Fruit fly (Drosophila melanogaster) whole organism, adult: ENCODE data around the gene Edg91.

ENCODE experiments used
- CG11617 ChIP-seq: fragments of 200-800 bp; sonication (Bioruptor generic); optimal IDR thresholded peaks from 2 replicates; lab custom pipeline; 2017; ENCODE audit warnings: mild to moderate bottlenecking, missing biosample characterization, missing genetic modification reagents, missing genetic modification characterization
- CG12768 ChIP-seq: fragments of 200-800 bp; sonication (Bioruptor generic); optimal IDR thresholded peaks from 2 replicates; lab custom pipeline; 2017; ENCODE audit warnings: missing biosample characterization, missing genetic modification characterization, mild to moderate bottlenecking, moderate library complexity, missing genetic modification reagents
- CG14711 ChIP-seq: fragments of 200-800 bp; sonication (Bioruptor generic); optimal IDR thresholded peaks from 2 replicates; lab custom pipeline; 2018; ENCODE audit warnings: missing biosample characterization, mild to moderate bottlenecking, missing genetic modification characterization, moderate library complexity
- CG1620 ChIP-seq: fragments of 200-800 bp; sonication (Bioruptor generic); optimal IDR thresholded peaks from 2 replicates; lab custom pipeline; 2016; ENCODE audit warnings: missing biosample characterization, missing genetic modification characterization
- CG33017 ChIP-seq: fragments of 200-800 bp; sonication (Bioruptor generic); optimal IDR thresholded peaks from 2 replicates; lab custom pipeline; 2018; ENCODE audit warnings: missing biosample characterization, mild to moderate bottlenecking, missing genetic modification characterization, moderate library complexity
- CG5204 ChIP-seq: fragments of 200-800 bp; sonication (Bioruptor generic); optimal IDR thresholded peaks from 2 replicates; lab custom pipeline; 2016; ENCODE audit warnings: missing biosample characterization, missing genetic modification characterization
- CG7045 ChIP-seq: fragments of 200-800 bp; sonication (Bioruptor generic); optimal IDR thresholded peaks from 2 replicates; lab custom pipeline; 2017; ENCODE audit warnings: missing biosample characterization, mild to moderate bottlenecking, missing genetic modification characterization
- CG7101 ChIP-seq: fragments of 200-800 bp; sonication (Bioruptor generic); optimal IDR thresholded peaks from 2 replicates; lab custom pipeline; 2018; ENCODE audit warnings: missing biosample characterization, mild to moderate bottlenecking, missing genetic modification characterization, moderate library complexity
- Clk ChIP-seq: fragments of 200-800 bp; sonication (Bioruptor generic); optimal IDR thresholded peaks from 2 replicates; lab custom pipeline; 2017; ENCODE audit warnings: missing biosample characterization, missing genetic modification characterization
- Crg-1 ChIP-seq: fragments of 200-800 bp; sonication (Bioruptor generic); optimal IDR thresholded peaks from 2 replicates; lab custom pipeline; 2016; ENCODE audit warnings: missing biosample characterization, missing genetic modification characterization
- Hr96 ChIP-seq: fragments of 200-800 bp; sonication (Bioruptor generic); optimal IDR thresholded peaks from 2 replicates; lab custom pipeline; 2016; ENCODE audit warnings: missing biosample characterization, missing genetic modification characterization
- Mnt ChIP-seq: fragments of 200-800 bp; sonication (Bioruptor generic); optimal IDR thresholded peaks from 2 replicates; lab custom pipeline; 2016; ENCODE audit warnings: missing biosample characterization, mild to moderate bottlenecking, missing genetic modification characterization
- bab1 ChIP-seq: fragments of 200-800 bp; sonication (Bioruptor generic); optimal IDR thresholded peaks from 3 replicates; lab custom pipeline; 2019; ENCODE audit warnings: missing biosample characterization, mild to moderate bottlenecking, missing genetic modification characterization, moderate library complexity
- cic ChIP-seq: fragments of 200-800 bp; sonication (Bioruptor generic); optimal IDR thresholded peaks from 2 replicates; lab custom pipeline; 2017; ENCODE audit warnings: missing biosample characterization, mild to moderate bottlenecking, missing genetic modification characterization, moderate library complexity
- cnc ChIP-seq, 2 experiments: fragments of >200 bp; optimal IDR thresholded peaks; 2 replicates each; lab custom pipeline; 2017
- kay ChIP-seq: fragments of 200-800 bp; sonication (Bioruptor generic); peaks from one replicate; lab custom pipeline; 2016; ENCODE audit warnings: missing biosample characterization, missing genetic modification characterization, borderline replicate concordance
- ovo ChIP-seq: fragments of 200-800 bp; sonication (Bioruptor generic); optimal IDR thresholded peaks from 2 replicates; lab custom pipeline; 2016; ENCODE audit warnings: missing biosample characterization, missing genetic modification characterization
- pad ChIP-seq: fragments of 200-800 bp; sonication (Bioruptor generic); optimal IDR thresholded peaks from 3 replicates; lab custom pipeline; 2017; ENCODE audit warnings: missing biosample characterization, missing genetic modification characterization, mild to moderate bottlenecking, moderate library complexity, missing genetic modification reagents
- tj ChIP-seq: fragments of 200-800 bp; sonication (Bioruptor generic); optimal IDR thresholded peaks from 3 replicates; lab custom pipeline; 2017; ENCODE audit warnings: missing biosample characterization, mild to moderate bottlenecking, missing genetic modification characterization, moderate library complexity
- toe ChIP-seq: fragments of 200-800 bp; sonication (Bioruptor generic); optimal IDR thresholded peaks from 2 replicates; lab custom pipeline; 2016; ENCODE audit warnings: missing biosample characterization, missing genetic modification characterization

Edg91 gene

DNA sequence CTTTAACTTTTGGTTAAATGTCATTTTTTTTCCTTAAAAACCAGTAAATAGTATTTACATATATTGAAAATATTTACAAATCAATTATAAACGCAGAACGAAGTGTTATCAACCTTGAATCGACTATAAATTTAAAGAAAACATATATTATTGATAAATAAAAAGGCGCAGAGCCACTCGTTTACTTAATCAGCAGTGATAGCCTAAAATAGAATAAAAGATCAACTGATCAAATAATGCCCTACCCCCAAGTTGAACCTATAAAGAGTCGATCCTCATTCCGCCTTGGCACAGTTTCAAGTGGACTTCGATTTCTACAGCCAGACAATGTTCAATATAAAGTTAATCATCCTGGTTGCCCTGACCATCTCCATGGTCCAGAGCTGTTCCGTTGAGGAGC is 15.1 kb downstream of the Edg91 start, which contains the start of gene CG7606:
TSS of gene CG7606 (plus strand) at position 301 of the 400 bp plus-strand sequence.
- TF ChIP-seq CG7101 (tag; lab: Kevin White, UChicago) (no peak), cnc (optimal IDR thresholded peaks at IDR 0.05; lab: Kevin White, UChicago) (no peak), kay (no peak), Mnt (no peak)

DNA sequence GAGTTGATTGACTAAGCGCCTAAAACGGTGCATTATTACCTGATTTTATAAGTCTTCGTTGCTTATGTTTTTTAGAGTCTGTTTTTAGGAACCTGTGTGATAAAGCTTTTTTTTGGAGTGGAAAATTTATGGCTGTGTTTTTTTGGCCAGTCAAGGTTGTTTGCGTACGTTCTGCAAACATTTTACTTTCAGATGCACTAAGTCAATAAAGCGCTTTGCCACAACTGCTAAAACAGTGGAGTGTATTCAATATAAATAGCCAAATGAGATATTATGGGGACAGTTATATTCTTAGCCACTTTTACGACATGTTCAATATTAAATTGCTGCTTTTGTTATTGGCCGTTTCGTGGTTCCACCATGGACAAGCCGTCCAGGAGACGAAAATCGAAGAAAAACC is 16.2 kb downstream of the Edg91 start, which contains the start of gene Sgs5:
TSS of gene Sgs5 (plus strand) at position 279 of the 400 bp plus-strand sequence.
- no peak for TF ChIP-seq CG14711
- TF ChIP-seq Clk (GFP tag; lab: Kevin White, UChicago): no peak
- TF ChIP-seq cnc (optimal IDR thresholded peaks at IDR 0.05; lab: Kevin White, UChicago): no peak
- no peak for TF ChIP-seq CG1620 (GFP tag; lab: Kevin White, UChicago)
- TF ChIP-seq kay: no peak
- no peak for TF ChIP-seq cic (GFP tag; lab: Kevin White, UChicago)
- no peak for TF ChIP-seq CG12768 (GFP tag; lab: Kevin White, UChicago)
- TF ChIP-seq CG11617 (GFP tag; lab: Kevin White, UChicago): no peak
- no peak for TF ChIP-seq pad (GFP tag; lab: Kevin White, UChicago)
- TF ChIP-seq Hr96 (GFP tag; lab: Kevin White, UChicago): no peak
- no peak for TF ChIP-seq ovo
- TF ChIP-seq Mnt: no peak
- TF ChIP-seq CG7045: no peak
- TF ChIP-seq toe (GFP tag; lab: Kevin White, UChicago): no peak
- no peak for TF ChIP-seq CG33017 (tag; lab: Kevin White, UChicago)

DNA sequence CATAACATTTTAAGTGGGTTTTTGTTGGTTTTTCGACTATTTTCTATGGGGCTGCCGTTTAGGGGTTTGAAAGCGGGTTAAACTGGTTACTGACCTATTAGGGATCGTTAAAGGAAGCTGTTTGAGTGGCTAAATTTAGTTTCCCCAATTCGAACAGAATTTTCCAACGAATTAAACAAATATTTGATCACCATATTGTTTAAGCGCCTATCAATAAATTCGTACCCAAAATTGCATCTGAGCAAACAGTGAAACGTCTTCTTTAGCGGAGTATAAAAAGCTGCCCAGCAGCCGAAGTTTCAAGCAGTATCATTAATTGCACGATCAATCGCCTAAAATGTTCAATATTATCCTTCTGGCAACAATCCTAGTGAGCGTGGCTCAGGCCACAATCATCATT is 17.2 kb downstream of the Edg91 start, which contains the start of gene Sgs5bis:
TSS of gene Sgs5bis (plus strand) at position 301 of the 400 bp plus-strand sequence.
- no peak for TF ChIP-seq toe (GFP tag; lab: Kevin White, UChicago)

DNA sequence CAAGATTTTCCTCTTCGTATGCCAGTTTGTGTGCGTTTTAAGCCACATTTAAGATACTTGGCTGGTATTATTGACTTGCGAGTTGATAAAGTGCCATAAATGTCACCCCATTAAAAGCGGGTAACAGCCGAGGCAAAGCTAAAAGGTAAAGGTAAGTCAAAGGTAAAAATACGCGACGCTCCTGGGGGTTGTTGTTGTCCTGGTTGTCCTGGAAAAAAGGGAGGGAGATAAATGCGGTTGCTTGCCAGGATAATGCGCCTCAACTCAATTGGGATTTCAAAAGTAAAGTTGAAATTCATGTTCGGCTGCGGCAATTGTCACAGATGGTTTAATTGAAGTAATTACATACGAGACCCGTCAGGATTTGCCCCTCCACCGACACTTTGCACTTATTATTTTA is 17.8 kb downstream of the Edg91 start:
- no peak for TF ChIP-seq cnc (optimal IDR thresholded peaks at IDR 0.05; lab: Kevin White, UChicago)
- no peak for TF ChIP-seq CG5204 (GFP tag; lab: Kevin White, UChicago)
- TF ChIP-seq toe (GFP tag; lab: Kevin White, UChicago): no peak
- TF ChIP-seq ovo: no peak
- no peak for TF ChIP-seq Crg-1 (GFP tag; lab: Kevin White, UChicago)
- no peak for TF ChIP-seq bab1 (GFP tag; lab: Kevin White, UChicago)
- no peak for TF ChIP-seq Hr96 (GFP tag; lab: Kevin White, UChicago)
- no peak for TF ChIP-seq CG14711
- no peak for TF ChIP-seq CG33017 (tag; lab: Kevin White, UChicago)
- no peak for TF ChIP-seq CG7101 (tag; lab: Kevin White, UChicago)
- no peak for TF ChIP-seq CG12768 (GFP tag; lab: Kevin White, UChicago)
- TF ChIP-seq CG11617 (GFP tag; lab: Kevin White, UChicago): no peak
- no peak for TF ChIP-seq Mnt

DNA sequence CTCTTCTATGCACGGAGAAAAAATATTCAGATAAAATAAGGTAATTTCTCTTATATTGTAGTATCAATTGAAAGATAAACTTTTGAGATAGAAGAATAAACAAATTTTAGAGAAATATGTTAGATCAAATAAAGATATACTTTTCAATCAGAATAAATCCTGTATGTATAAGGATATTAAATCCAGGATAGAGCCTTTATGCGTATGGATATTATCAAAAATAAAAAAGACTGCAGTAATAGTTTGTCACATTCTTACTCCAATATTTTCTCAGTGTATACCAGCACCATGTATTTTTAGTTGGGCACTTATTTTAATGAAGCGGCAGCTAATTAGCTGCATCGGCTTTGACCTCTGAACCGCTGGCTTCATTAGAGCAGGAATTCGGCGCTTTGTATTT is 19.5 kb downstream of the Edg91 start:
- TF ChIP-seq cnc (optimal IDR thresholded peaks at IDR 0.05; lab: Kevin White, UChicago): no peak
- no peak for TF ChIP-seq Crg-1 (GFP tag; lab: Kevin White, UChicago)
- no peak for TF ChIP-seq CG5204 (GFP tag; lab: Kevin White, UChicago)
- no peak for TF ChIP-seq tj (GFP tag; lab: Kevin White, UChicago)
- no peak for TF ChIP-seq CG1620 (GFP tag; lab: Kevin White, UChicago)
- no peak for TF ChIP-seq CG33017 (tag; lab: Kevin White, UChicago)
- no peak for TF ChIP-seq ovo
- TF ChIP-seq CG14711: no peak

DNA sequence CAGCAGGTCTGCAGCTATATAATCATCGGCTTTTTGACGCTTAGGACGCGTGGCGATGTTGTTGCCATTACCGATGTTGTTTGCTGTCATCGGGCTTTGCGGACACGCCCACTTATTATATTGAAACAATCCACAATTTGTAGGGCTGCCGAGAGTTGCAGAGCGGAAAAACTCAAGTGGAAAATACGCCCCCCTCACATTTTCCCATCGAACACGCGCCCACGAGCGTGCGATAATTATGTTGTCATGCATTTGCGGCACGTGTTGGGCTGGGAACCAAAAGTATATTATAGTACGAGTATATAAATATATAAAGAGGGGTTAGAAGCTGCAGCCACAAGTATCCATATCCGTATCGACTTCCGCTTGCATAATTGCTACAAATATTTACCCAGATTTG is 22.5 kb downstream of the Edg91 start:
- TF ChIP-seq cnc (optimal IDR thresholded peaks at IDR 0.05; lab: Kevin White, UChicago): no peak
- no peak for TF ChIP-seq kay
- no peak for TF ChIP-seq Clk (GFP tag; lab: Kevin White, UChicago)
- no peak for TF ChIP-seq toe (GFP tag; lab: Kevin White, UChicago)
- TF ChIP-seq CG7101 (tag; lab: Kevin White, UChicago): no peak
- TF ChIP-seq CG14711: no peak

DNA sequence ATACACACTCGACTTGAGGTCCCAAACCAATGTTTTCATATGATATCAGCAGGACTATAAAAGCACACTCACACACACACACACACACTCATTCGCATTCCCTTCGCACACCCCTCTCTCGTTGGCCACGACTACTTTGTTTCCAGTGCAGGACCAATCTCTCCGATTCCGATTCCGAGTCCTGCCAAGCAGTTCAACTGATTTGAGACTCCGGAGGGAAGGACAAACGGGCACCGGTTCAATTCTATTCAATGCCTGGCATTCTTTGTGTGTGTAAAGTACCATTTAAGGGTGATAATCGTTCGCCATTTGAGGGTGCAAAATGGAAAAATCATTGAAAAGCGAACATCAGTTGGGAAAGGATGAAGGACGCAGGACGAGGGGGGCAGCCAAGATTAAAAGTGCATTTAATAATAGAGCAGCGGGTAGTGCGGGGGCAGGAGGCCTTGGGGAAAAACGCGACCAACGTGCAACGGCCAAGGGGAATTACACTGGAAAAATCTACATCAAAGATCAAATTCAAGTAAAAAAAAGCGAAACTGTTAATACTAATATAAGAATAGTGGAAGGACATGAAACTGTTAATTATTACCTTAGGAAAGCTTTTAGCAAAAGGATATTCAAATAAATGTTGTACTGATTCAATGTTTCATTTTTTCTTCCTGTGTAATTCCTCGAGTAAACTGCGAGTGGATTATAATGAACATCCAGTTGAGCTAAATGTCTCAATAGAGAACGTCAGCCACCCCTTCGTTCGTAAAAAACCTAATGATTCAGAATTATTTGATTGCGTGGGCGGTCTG is 27.5 kb downstream of the Edg91 start:
- TF ChIP-seq Crg-1 (GFP tag; lab: Kevin White, UChicago): no peak
- no peak for TF ChIP-seq cnc (optimal IDR thresholded peaks at IDR 0.05; lab: Kevin White, UChicago)
- no peak for TF ChIP-seq Mnt
- no peak for TF ChIP-seq ovo
- no peak for TF ChIP-seq Hr96 (GFP tag; lab: Kevin White, UChicago)
- TF ChIP-seq CG14711: no peak
- no peak for TF ChIP-seq CG1620 (GFP tag; lab: Kevin White, UChicago)
- no peak for TF ChIP-seq CG33017 (tag; lab: Kevin White, UChicago)
- TF ChIP-seq Clk (GFP tag; lab: Kevin White, UChicago): no peak
- no peak for TF ChIP-seq CG11617 (GFP tag; lab: Kevin White, UChicago)
